Fruit fly (Drosophila melanogaster): ENCODE results near the gene CG17440.
A peak's percentile ranks its signal among the peaks of the same experiment; 100 is the strongest.

CG17440 gene

dm6 chrX:9223182-9223581 is 46.5 kb downstream of the CG17440 start, which contains the start of gene t (continued):
- TF ChIP-seq disco-r (GFP tag; optimal IDR thresholded peaks at IDR 0.05), result no peak
- no peak for TF ChIP-seq Lhr (GFP tag; optimal IDR thresholded peaks at IDR 0.05)
- 0 out of 4 replicates have a peak, but pooled peaks have one; percentile 29 for TF ChIP-seq chinmo (GFP tag; IDR thresholded peaks at IDR 0.05; ENCODE audit: partially characterized antibody)
- TF ChIP-seq CG34422 (GFP tag; IDR thresholded peaks at IDR 0.05), result no peak
- TF ChIP-seq CG2120 (GFP tag; optimal IDR thresholded peaks at IDR 0.05), result peak; percentile 19
- no peak for TF ChIP-seq dm (GFP tag; optimal IDR thresholded peaks at IDR 0.05)
- TF ChIP-seq CG13424 (tag; optimal IDR thresholded peaks at IDR 0.05), result no peak
- no peak for TF ChIP-seq Stat92E (GFP tag; optimal IDR thresholded peaks at IDR 0.05)
- TF ChIP-seq tap (tag; optimal IDR thresholded peaks at IDR 0.05), result no peak
- no peak for TF ChIP-seq dimm (GFP tag; IDR thresholded peaks at IDR 0.05)
- TF ChIP-seq Doc2 (GFP tag; IDR thresholded peaks at IDR 0.05), result no peak
- no peak for TF ChIP-seq CG4328 (GFP tag; optimal IDR thresholded peaks at IDR 0.05)
- peak; percentile 5 for TF ChIP-seq PHDP (tag; optimal IDR thresholded peaks at IDR 0.05)
- no peak for TF ChIP-seq nom (GFP tag; optimal IDR thresholded peaks at IDR 0.05)
- no peak for TF ChIP-seq gt (GFP tag; IDR thresholded peaks at IDR 0.05)
- no peak for TF ChIP-seq ase (GFP tag; IDR thresholded peaks at IDR 0.05)
- peak; percentile 58 for TF ChIP-seq onecut (GFP tag; IDR thresholded peaks at IDR 0.05)
- TF ChIP-seq Mrtf (GFP tag; IDR thresholded peaks at IDR 0.05), result no peak
- no peak for TF ChIP-seq CG18011 (GFP tag; optimal IDR thresholded peaks at IDR 0.05)
- TF ChIP-seq CG12659 (GFP tag; optimal IDR thresholded peaks at IDR 0.05), result peak; percentile 21
- TF ChIP-seq CG10979 (tag; optimal IDR thresholded peaks at IDR 0.05), result no peak
- no peak for TF ChIP-seq CG6813 (GFP tag; optimal IDR thresholded peaks at IDR 0.05)
- no peak for TF ChIP-seq HHEX (GFP tag; optimal IDR thresholded peaks at IDR 0.05)
- no peak for TF ChIP-seq sisA (GFP tag; IDR thresholded peaks at IDR 0.05)
- TF ChIP-seq CG11247 (GFP tag; IDR thresholded peaks at IDR 0.05), result no peak
- TF ChIP-seq slbo (GFP tag; IDR thresholded peaks at IDR 0.05), result no peak
- no peak for TF ChIP-seq CG11456 (GFP tag; IDR thresholded peaks at IDR 0.05)
- peak; percentile 5 for TF ChIP-seq az2 (GFP tag; optimal IDR thresholded peaks at IDR 0.05)
- TF ChIP-seq Blimp-1 (GFP tag; optimal IDR thresholded peaks at IDR 0.05), result no peak
- TF ChIP-seq Oaz (GFP tag; IDR thresholded peaks at IDR 0.05), result no peak
- no peak for TF ChIP-seq lbe (GFP tag; optimal IDR thresholded peaks at IDR 0.05)
- no peak for TF ChIP-seq CG8924 (tag; optimal IDR thresholded peaks at IDR 0.05)
- TF ChIP-seq CG12236 (GFP tag; optimal IDR thresholded peaks at IDR 0.05), result no peak
- peak in 1 of 2 experiments; percentile 28 for TF ChIP-seq insv (GFP tag; optimal IDR thresholded peaks at IDR 0.05)
- TF ChIP-seq bab2 (GFP tag; optimal IDR thresholded peaks at IDR 0.05), result no peak
- no peak for TF ChIP-seq sc (optimal IDR thresholded peaks at IDR 0.05)
- no peak for TF ChIP-seq sc (GFP tag; optimal IDR thresholded peaks at IDR 0.05)
- no peak for TF ChIP-seq YL-1 (GFP tag; optimal IDR thresholded peaks at IDR 0.05)
- no peak for TF ChIP-seq zf30C (GFP tag; optimal IDR thresholded peaks at IDR 0.05)
- TF ChIP-seq chn (GFP tag; optimal IDR thresholded peaks at IDR 0.05), result no peak
- TF ChIP-seq Atf-2 (GFP tag; optimal IDR thresholded peaks at IDR 0.05), result no peak
- peak; percentile 33; the same call in 1 of the 2 replicates for TF ChIP-seq Dref (GFP tag; IDR thresholded peaks at IDR 0.05)
- TF ChIP-seq gro (GFP tag; optimal IDR thresholded peaks at IDR 0.05), result no peak
- no peak for TF ChIP-seq CG11723 (GFP tag; optimal IDR thresholded peaks at IDR 0.05)
- TF ChIP-seq CG9876 (GFP tag; optimal IDR thresholded peaks at IDR 0.05), result no peak
- peak; percentile 18 for TF ChIP-seq unpg (GFP tag; optimal IDR thresholded peaks at IDR 0.05)
- TF ChIP-seq CG11695 (GFP tag; IDR thresholded peaks at IDR 0.05), result no peak
- TF ChIP-seq CHES-1-like (GFP tag; optimal IDR thresholded peaks at IDR 0.05), result no peak
- no peak for TF ChIP-seq repo (GFP tag; optimal IDR thresholded peaks at IDR 0.05)
- no peak for TF ChIP-seq pho (GFP tag; optimal IDR thresholded peaks at IDR 0.05)
- no peak for TF ChIP-seq danr (GFP tag; IDR thresholded peaks at IDR 0.05)
- 0 out of 2 replicates have a peak, but pooled peaks have one; percentile 21 for TF ChIP-seq CG9932 (GFP tag; IDR thresholded peaks at IDR 0.05)
